Worm (Caenorhabditis elegans): ENCODE results near the gene drd-10.

drd-10 gene

ce11 chrV:6989626-6990138, 17.7 kb upstream of the drd-10 start, which contains the start of gene nhr-140:
Gene nhr-140, minus strand, starts transcription at chrV:6989676.
- TF ChIP-seq unc-39 (tag; optimal IDR thresholded peaks at IDR 0.05) (no peak), nhr-237 (tag; optimal IDR thresholded peaks at IDR 0.05) (no peak), unc-62 (GFP tag; optimal IDR thresholded peaks at IDR 0.05 in 1 of 2) (peak in 1 of 2 experiments; percentile 83), unc-62 (tag; optimal IDR thresholded peaks at IDR 0.05) (no peak), lin-15B (tag; optimal IDR thresholded peaks at IDR 0.05) (no peak)

ce11 chrV:6991771-6992170, 15.6 kb upstream of the drd-10 start, which contains the start of gene nhr-162:
Gene nhr-162, minus strand, starts transcription at chrV:6991871.
- no peak for TF ChIP-seq ces-1 (GFP tag; optimal IDR thresholded peaks at IDR 0.05)
- no peak for TF ChIP-seq D1046.2 (GFP tag; IDR thresholded peaks at IDR 0.05)
- TF ChIP-seq ceh-32 (tag; optimal IDR thresholded peaks at IDR 0.05; ENCODE audit: poor library complexity), result no peak
- TF ChIP-seq lin-15B (tag; optimal IDR thresholded peaks at IDR 0.05), result no peak
- TF ChIP-seq ztf-7 (tag; optimal IDR thresholded peaks at IDR 0.05), result no peak
- no peak for TF ChIP-seq Y105C5A.15 (GFP tag; IDR thresholded peaks at IDR 0.05)
- TF ChIP-seq hlh-30 (tag; optimal IDR thresholded peaks at IDR 0.05; ENCODE audit: insufficient read depth), result no peak
- TF ChIP-seq set-16 (GFP tag; IDR thresholded peaks at IDR 0.05), result no peak
- no peak for TF ChIP-seq saeg-2 (GFP tag; IDR thresholded peaks at IDR 0.05)
- TF ChIP-seq mdl-1 (tag; optimal IDR thresholded peaks at IDR 0.05), result no peak
- no peak for TF ChIP-seq ztf-11 (tag; optimal IDR thresholded peaks at IDR 0.05)
- TF ChIP-seq nhr-25 (tag; optimal IDR thresholded peaks at IDR 0.05; ENCODE audit: borderline replicate concordance, insufficient read depth), result no peak
- TF ChIP-seq nhr-48 (tag; optimal IDR thresholded peaks at IDR 0.05), result no peak
- TF ChIP-seq attf-4 (tag; optimal IDR thresholded peaks at IDR 0.05), result no peak
- no peak for TF ChIP-seq F10B5.3 (tag; optimal IDR thresholded peaks at IDR 0.05)
- no peak for TF ChIP-seq daf-16 (GFP tag; optimal IDR thresholded peaks at IDR 0.05)
- no peak for TF ChIP-seq daf-16 (tag; optimal IDR thresholded peaks at IDR 0.05)

- TF ChIP-seq D1046.2 (GFP tag; IDR thresholded peaks at IDR 0.05), result no peak
- peak; percentile 84 for TF ChIP-seq nhr-28 (tag; optimal IDR thresholded peaks at IDR 0.05)
- TF ChIP-seq nhr-237 (tag; optimal IDR thresholded peaks at IDR 0.05), result no peak
- TF ChIP-seq pqm-1 (tag; optimal IDR thresholded peaks at IDR 0.05), result peak; percentile 5
- no peak for TF ChIP-seq F10B5.3 (tag; optimal IDR thresholded peaks at IDR 0.05)
- no peak for TF ChIP-seq lim-7 (GFP tag; IDR thresholded peaks at IDR 0.05)
- TF ChIP-seq egl-43 (GFP tag; IDR thresholded peaks at IDR 0.05), result no peak
- peak; percentile 4 for TF ChIP-seq mxl-3 (GFP tag; optimal IDR thresholded peaks at IDR 0.05)
- no peak for TF ChIP-seq hmg-1.1 (GFP tag; IDR thresholded peaks at IDR 0.05)
- TF ChIP-seq dmd-8 (GFP tag; IDR thresholded peaks at IDR 0.05), result no peak
- no peak for TF ChIP-seq nhr-42 (GFP tag; IDR thresholded peaks at IDR 0.05)
- no peak for TF ChIP-seq pha-4 (GFP tag; IDR thresholded peaks at IDR 0.05)
- no peak for TF ChIP-seq pha-4 (tag; optimal IDR thresholded peaks at IDR 0.05)
- TF ChIP-seq daf-16 (GFP tag; optimal IDR thresholded peaks at IDR 0.05), result no peak
- peak; percentile 27 for TF ChIP-seq daf-16 (tag; optimal IDR thresholded peaks at IDR 0.05)
- peak; percentile 47 for TF ChIP-seq gei-8 (GFP tag; optimal IDR thresholded peaks at IDR 0.05)
- TF ChIP-seq php-3 (GFP tag; IDR thresholded peaks at IDR 0.05), result no peak
- no peak for TF ChIP-seq snpc-4 (tag; optimal IDR thresholded peaks at IDR 0.05)
- peak; percentile 1 for TF ChIP-seq T20F7.1 (GFP tag; optimal IDR thresholded peaks at IDR 0.05)
- no peak for TF ChIP-seq fos-1 (tag; optimal IDR thresholded peaks at IDR 0.05)
- peak; percentile 3 for TF ChIP-seq ztf-7 (tag; optimal IDR thresholded peaks at IDR 0.05)
- no peak for TF ChIP-seq R02D3.7 (tag; optimal IDR thresholded peaks at IDR 0.05)
- peak; percentile 79 for TF ChIP-seq cey-2 (tag; optimal IDR thresholded peaks at IDR 0.05; ENCODE audit: borderline replicate concordance, insufficient read depth)
- no peak for TF ChIP-seq daf-8 (GFP tag; IDR thresholded peaks at IDR 0.05)
- TF ChIP-seq mes-2 (tag; optimal IDR thresholded peaks at IDR 0.05; ENCODE audit: poor library complexity, severe bottlenecking), result peak; percentile 18
- peak in 1 of 2 experiments; percentile 27 for TF ChIP-seq lsy-2 (tag; optimal IDR thresholded peaks at IDR 0.05)
- TF ChIP-seq hif-1 (tag; optimal IDR thresholded peaks at IDR 0.05), result peak in 1 of 2 experiments; percentile 49
- TF ChIP-seq dve-1 (tag; optimal IDR thresholded peaks at IDR 0.05; ENCODE audit: insufficient read depth), result peak; percentile 77
- peak; percentile 93 for TF ChIP-seq dmd-6 (GFP tag; IDR thresholded peaks at IDR 0.05)
- no peak for TF ChIP-seq dmd-9 (GFP tag; IDR thresholded peaks at IDR 0.05)
- TF ChIP-seq dpl-1 (GFP tag; optimal IDR thresholded peaks at IDR 0.05), result peak; percentile 17
- peak; percentile 88 for TF ChIP-seq hlh-30 (tag; optimal IDR thresholded peaks at IDR 0.05; ENCODE audit: insufficient read depth)
- TF ChIP-seq F44E2.7 (GFP tag; IDR thresholded peaks at IDR 0.05), result no peak
- TF ChIP-seq unc-39 (tag; optimal IDR thresholded peaks at IDR 0.05), result no peak
Observed at ce11 chrV:6993999-6994398, 13.4 kb upstream of the drd-10 start.
